Worm (Caenorhabditis elegans) whole organism, midembryonic: ENCODE measurements around the gene mdt-15.

Experiments used
- cog-1 ChIP-seq: sonication (generic microtip); optimal IDR thresholded peaks from 2 replicates; lab custom pipeline; 2016; ENCODE audit warnings: missing genetic modification characterization, missing compliant biosample characterization
- flt-1 ChIP-seq: fragments of 200-800 bp; sonication (Bioruptor generic); IDR thresholded peaks from 2 replicates; pipeline ENCODE4 v1.3.6; 2022; ENCODE audit warnings: missing genetic modification characterization, missing compliant biosample characterization
- tab-1 ChIP-seq: fragments of 200-800 bp; sonication (Bioruptor generic); IDR thresholded peaks from 2 replicates; pipeline ENCODE4 v1.3.6; 2022; ENCODE audit warnings: missing genetic modification characterization, missing compliant biosample characterization
- ztf-23 ChIP-seq: fragments of 200-800 bp; sonication (Bioruptor generic); IDR thresholded peaks from 2 replicates; pipeline ENCODE4 v1.3.6; 2022; ENCODE audit warnings: missing genetic modification reagents, missing genetic modification characterization, missing compliant biosample characterization

- TF ChIP-seq ztf-23 (no peak), tab-1 (GFP tag; lab: Robert Waterston, UW) (no peak), flt-1 (GFP tag; lab: Robert Waterston, UW) (no peak), cog-1 (tag; lab: Kevin White, UChicago) (no peak)
Measured at ce11 chrIII:5840277-5840676, 6.7 kb upstream of the mdt-15 start.
